Fruit fly (Drosophila melanogaster) whole organism, embryonic: ENCODE measurements around the gene CG5003.

ENCODE experiments used
- CG11247 ChIP-seq: fragments of 200-800 bp; sonication (Bioruptor generic); IDR thresholded peaks from 2 replicates; pipeline ENCODE4 v1.3.6; 2022; ENCODE audit warnings: missing biosample characterization, missing genetic modification characterization
- CG17568 ChIP-seq: fragments of 200-800 bp; sonication (Bioruptor generic); optimal IDR thresholded peaks from 2 replicates; lab custom pipeline; 2018; ENCODE audit warnings: missing biosample characterization, mild to moderate bottlenecking, missing genetic modification characterization, moderate library complexity
- CG3163 ChIP-seq: fragments of 200-800 bp; sonication (Bioruptor generic); optimal IDR thresholded peaks from 3 replicates; lab custom pipeline; 2016; ENCODE audit warnings: missing biosample characterization, missing genetic modification characterization
- CG3847 ChIP-seq: fragments of 200-800 bp; sonication (Bioruptor generic); IDR thresholded peaks from 2 replicates; pipeline ENCODE4 v1.3.6; 2022; ENCODE audit warnings: missing biosample characterization, missing genetic modification characterization
- CG8478 ChIP-seq: fragments of >200 bp; optimal IDR thresholded peaks from 2 replicates; lab custom pipeline; 2018
- CG9215 ChIP-seq: fragments of 200-800 bp; sonication (Bioruptor generic); IDR thresholded peaks from 2 replicates; pipeline ENCODE4 v1.3.6; 2022; ENCODE audit warnings: missing biosample characterization, missing genetic modification characterization
- CG9797 ChIP-seq: fragments of 200-800 bp; sonication (Bioruptor generic); optimal IDR thresholded peaks from 3 replicates; lab custom pipeline; 2018; ENCODE audit warnings: missing biosample characterization, mild to moderate bottlenecking, missing genetic modification characterization
- D19A ChIP-seq: fragments of 200-800 bp; optimal IDR thresholded peaks from 3 replicates; lab custom pipeline; 2019; ENCODE audit warnings: missing biosample characterization, mild to moderate bottlenecking, missing genetic modification characterization, moderate library complexity
- Jarid2 ChIP-seq: fragments of 200-800 bp; sonication (Bioruptor generic); optimal IDR thresholded peaks from 3 replicates; lab custom pipeline; 2017; ENCODE audit warnings: mild to moderate bottlenecking, missing biosample characterization, missing genetic modification reagents, missing genetic modification characterization
- Lpt ChIP-seq: fragments of >200 bp; optimal IDR thresholded peaks from 2 replicates; lab custom pipeline; 2018; ENCODE audit warnings: missing biosample characterization, missing genetic modification characterization
- Xrp1 ChIP-seq: fragments of 200-800 bp; sonication (Bioruptor generic); IDR thresholded peaks from 2 replicates; pipeline ENCODE4 v1.3.6; 2022; ENCODE audit warnings: missing biosample characterization, missing genetic modification characterization
- pan ChIP-seq, 4 experiments: fragments of >200 bp in 3 of 4; fragments of 200-800 bp in 1 of 4; sonication (Bioruptor generic) in 1 of 4; optimal IDR thresholded peaks in 3 of 4; IDR thresholded peaks in 1 of 4; 2 replicates each; pipeline versions ENCODE4 v1.3.6 to Lab custom; 2017 to 2022; ENCODE audit warnings: missing biosample characterization in 2 of 4, missing genetic modification characterization in 2 of 4, mixed read lengths in 1 of 4
- pzg ChIP-seq: fragments of 200-800 bp; sonication (Bioruptor generic); optimal IDR thresholded peaks from 3 replicates; lab custom pipeline; 2018; ENCODE audit warnings: missing biosample characterization, mild to moderate bottlenecking, missing genetic modification characterization, moderate library complexity
- repo ChIP-seq: fragments of 200-800 bp; sonication (Bioruptor generic); optimal IDR thresholded peaks from 2 replicates; lab custom pipeline; 2016; ENCODE audit warnings: missing biosample characterization, missing genetic modification characterization

dm6 chr3R:27920883-27921282 is 4.6 kb upstream of the CG5003 start, which contains the start of gene CG12259:
- TF ChIP-seq CG9215 (GFP tag; lab: Robert Waterston, UW) = no peak
- TF ChIP-seq CG3847 (GFP tag; lab: Robert Waterston, UW) = no peak
- no peak for TF ChIP-seq CG17568
- peak; percentile 35 for TF ChIP-seq CG9797
- peak; percentile 12 for TF ChIP-seq pzg (GFP tag; lab: Kevin White, UChicago)
- TF ChIP-seq CG3163 (GFP tag; lab: Kevin White, UChicago) = no peak
- TF ChIP-seq Jarid2 (GFP tag; lab: Kevin White, UChicago) = no peak
- no peak for TF ChIP-seq Lpt
- TF ChIP-seq D19A (tag; lab: Kevin White, UChicago) = no peak
- no peak for TF ChIP-seq CG11247 (GFP tag; lab: Robert Waterston, UW)
- TF ChIP-seq repo = no peak
- TF ChIP-seq Xrp1 = no peak
- TF ChIP-seq pan (optimal IDR thresholded peaks at IDR 0.05; lab: Kevin White, UChicago) = no peak
- no peak for TF ChIP-seq pan (GFP tag; optimal IDR thresholded peaks at IDR 0.05 in 1 of 2, IDR thresholded peaks at IDR 0.05 in 1 of 2)
- TF ChIP-seq CG8478 (lab: Kevin White, UChicago) = no peak
